Fruit fly (Drosophila melanogaster) whole organism, embryonic: ENCODE measurements around the gene CG15515.

Experiments used
- CG10366 ChIP-seq: fragments of 200-800 bp; sonication (Bioruptor generic); IDR thresholded peaks from 2 replicates; pipeline ENCODE4 v1.3.6; 2022; ENCODE audit warnings: missing biosample characterization, missing genetic modification characterization
- CG10431 ChIP-seq: fragments of 200-800 bp; sonication (Bioruptor generic); optimal IDR thresholded peaks from 3 replicates; lab custom pipeline; 2018; ENCODE audit warnings: missing biosample characterization, mild to moderate bottlenecking, missing genetic modification characterization
- CG11085 ChIP-seq: fragments of 200-800 bp; sonication (Bioruptor generic); IDR thresholded peaks from 2 replicates; pipeline ENCODE4 v1.3.6; 2022; ENCODE audit warnings: missing biosample characterization, missing genetic modification characterization
- CG12104 ChIP-seq: fragments of 200-800 bp; sonication (Bioruptor generic); optimal IDR thresholded peaks from 3 replicates; lab custom pipeline; 2016; ENCODE audit warnings: missing biosample characterization, missing genetic modification characterization
- CG14014 ChIP-seq: fragments of 200-800 bp; sonication (Bioruptor generic); IDR thresholded peaks from 2 replicates; pipeline ENCODE4 v1.3.6; 2022; ENCODE audit warnings: missing biosample characterization, missing genetic modification characterization
- CG18011 ChIP-seq: fragments of 200-800 bp; sonication (Bioruptor generic); optimal IDR thresholded peaks from 2 replicates; lab custom pipeline; 2017; ENCODE audit warnings: missing biosample characterization, missing genetic modification characterization, mild to moderate bottlenecking, moderate library complexity, missing genotype
- CG18262 ChIP-seq: fragments of 200-800 bp; optimal IDR thresholded peaks from 3 replicates; lab custom pipeline; 2019; ENCODE audit warnings: missing biosample characterization, mild to moderate bottlenecking, missing genetic modification characterization, moderate library complexity
- CG30403 ChIP-seq: fragments of 200-800 bp; sonication (Bioruptor generic); optimal IDR thresholded peaks from 3 replicates; lab custom pipeline; 2016; ENCODE audit warnings: missing biosample characterization, missing genetic modification characterization
- CG32772 ChIP-seq: fragments of 200-800 bp; sonication (Bioruptor generic); IDR thresholded peaks from 2 replicates; pipeline ENCODE4 v1.3.6; 2022; ENCODE audit warnings: missing biosample characterization, missing genetic modification characterization
- CG3407 ChIP-seq: fragments of 200-800 bp; sonication (Bioruptor generic); optimal IDR thresholded peaks from 2 replicates; lab custom pipeline; 2018; ENCODE audit warnings: missing biosample characterization, mild to moderate bottlenecking, missing genetic modification characterization
- CG4820 ChIP-seq: fragments of 200-800 bp; sonication (Bioruptor generic); optimal IDR thresholded peaks from 3 replicates; lab custom pipeline; 2016; ENCODE audit warnings: missing biosample characterization, missing genetic modification characterization
- CG7987 ChIP-seq: fragments of 200-800 bp; sonication (Bioruptor generic); optimal IDR thresholded peaks from 2 replicates; lab custom pipeline; 2018; ENCODE audit warnings: missing biosample characterization, mild to moderate bottlenecking, missing genetic modification characterization, moderate library complexity
- CG8290 ChIP-seq, 3 experiments: fragments of 200-800 bp; sonication (Bioruptor generic); optimal IDR thresholded peaks; 2 replicates each; lab custom pipeline; 2016 to 2019; ENCODE audit warnings: missing biosample characterization in 3 of 3, missing genetic modification characterization in 3 of 3, mild to moderate bottlenecking in 2 of 3, moderate library complexity in 1 of 3
- CG8359 ChIP-seq: fragments of 200-800 bp; sonication (Bioruptor generic); optimal IDR thresholded peaks from 2 replicates; lab custom pipeline; 2017; ENCODE audit warnings: missing biosample characterization, mild to moderate bottlenecking, missing genetic modification characterization, borderline replicate concordance
- CHES-1-like ChIP-seq: fragments of 200-800 bp; sonication (Bioruptor generic); optimal IDR thresholded peaks from 2 replicates; lab custom pipeline; 2016; ENCODE audit warnings: missing biosample characterization, missing genetic modification characterization
- CoRest ChIP-seq: fragments of 200-800 bp; sonication (Bioruptor generic); optimal IDR thresholded peaks from 3 replicates; lab custom pipeline; 2018; ENCODE audit warnings: missing biosample characterization, mild to moderate bottlenecking, missing genetic modification characterization, moderate library complexity
- Deaf1 ChIP-seq: fragments of 200-800 bp; optimal IDR thresholded peaks from 3 replicates; lab custom pipeline; 2019; ENCODE audit warnings: missing biosample characterization, mild to moderate bottlenecking, missing genetic modification characterization, moderate library complexity
- Dek ChIP-seq: fragments of 200-800 bp; sonication (Bioruptor generic); optimal IDR thresholded peaks from 3 replicates; lab custom pipeline; 2019; ENCODE audit warnings: missing biosample characterization, mild to moderate bottlenecking, missing genetic modification characterization, moderate library complexity
- Dip2 ChIP-seq: fragments of 200-800 bp; sonication (Bioruptor generic); IDR thresholded peaks from 2 replicates; pipeline ENCODE4 v1.3.6; 2022; ENCODE audit warnings: missing biosample characterization, missing genetic modification characterization
- Dll ChIP-seq: fragments of 200-800 bp; sonication (Bioruptor generic); IDR thresholded peaks from 4 replicates; pipeline ENCODE4 v1.3.6; 2022; ENCODE audit warnings: missing biosample characterization, missing genetic modification characterization; ENCODE audit not compliant: partially characterized antibody
- E2f1 ChIP-seq: fragments of 200-800 bp; sonication (Bioruptor generic); IDR thresholded peaks from 2 replicates; pipeline ENCODE4 v1.3.6; 2022; ENCODE audit warnings: missing biosample characterization, missing genetic modification characterization
- Ets65A ChIP-seq: fragments of 200-800 bp; sonication (Bioruptor generic); peaks from one replicate; lab custom pipeline; 2016; ENCODE audit warnings: missing biosample characterization, missing genetic modification characterization
- Hsf ChIP-seq: fragments of 200-800 bp; sonication (Bioruptor generic); optimal IDR thresholded peaks from 3 replicates; lab custom pipeline; 2016; ENCODE audit warnings: missing biosample characterization, missing genetic modification characterization
- MTF-1 ChIP-seq: fragments of 200-800 bp; sonication (Bioruptor generic); optimal IDR thresholded peaks from 2 replicates; lab custom pipeline; 2018; ENCODE audit warnings: missing biosample characterization, mild to moderate bottlenecking, missing genetic modification characterization, borderline replicate concordance
- bsh ChIP-seq, 2 experiments: fragments of 200-800 bp; sonication (Bioruptor generic); optimal IDR thresholded peaks; 2 replicates each; lab custom pipeline; 2017 to 2018; ENCODE audit warnings: mild to moderate bottlenecking in 2 of 2, missing biosample characterization in 2 of 2, missing genetic modification characterization in 2 of 2, moderate library complexity in 1 of 2
- caup ChIP-seq: fragments of 200-800 bp; sonication (Bioruptor generic); optimal IDR thresholded peaks from 3 replicates; lab custom pipeline; 2017; ENCODE audit warnings: missing biosample characterization, mild to moderate bottlenecking, missing genetic modification characterization, moderate library complexity; ENCODE audit not compliant: severe bottlenecking
- chinmo ChIP-seq: fragments of 200-800 bp; sonication (Bioruptor generic); IDR thresholded peaks from 4 replicates; pipeline ENCODE4 v1.3.6; 2022; ENCODE audit warnings: missing biosample characterization, missing genetic modification characterization; ENCODE audit not compliant: partially characterized antibody
- emc ChIP-seq: fragments of 200-800 bp; sonication (Bioruptor generic); optimal IDR thresholded peaks from 2 replicates; lab custom pipeline; 2016; ENCODE audit warnings: missing biosample characterization, missing genetic modification characterization
- ems ChIP-seq: fragments of 200-800 bp; sonication (Bioruptor generic); optimal IDR thresholded peaks from 3 replicates; lab custom pipeline; 2016; ENCODE audit warnings: missing biosample characterization, missing genetic modification characterization
- en ChIP-seq: fragments of 200-800 bp; sonication (Bioruptor generic); optimal IDR thresholded peaks from 2 replicates; lab custom pipeline; 2016; ENCODE audit warnings: missing biosample characterization, missing genetic modification characterization
- fd102C ChIP-seq: fragments of 200-800 bp; sonication (Bioruptor generic); optimal IDR thresholded peaks from 2 replicates; lab custom pipeline; 2018; ENCODE audit warnings: missing biosample characterization, mild to moderate bottlenecking, missing genetic modification characterization, moderate library complexity
- fd3F ChIP-seq: fragments of 200-800 bp; sonication (Bioruptor generic); optimal IDR thresholded peaks from 2 replicates; lab custom pipeline; 2018; ENCODE audit warnings: missing biosample characterization, mild to moderate bottlenecking, missing genetic modification characterization, moderate library complexity
- fd96Cb ChIP-seq: fragments of 200-800 bp; sonication (Bioruptor generic); optimal IDR thresholded peaks from 2 replicates; lab custom pipeline; 2018; ENCODE audit warnings: missing biosample characterization, mild to moderate bottlenecking, missing genetic modification characterization, moderate library complexity
- h ChIP-seq: fragments of >200 bp; optimal IDR thresholded peaks from 2 replicates; lab custom pipeline; 2017
- hkb ChIP-seq, 2 experiments: fragments of 200-800 bp in 1 of 2; fragments of >200 bp in 1 of 2; sonication (Bioruptor generic) in 1 of 2; IDR thresholded peaks in 1 of 2; optimal IDR thresholded peaks in 1 of 2; 2 replicates each; pipeline versions ENCODE4 v1.3.6 to Lab custom; 2017 to 2022; ENCODE audit warnings: missing biosample characterization in 1 of 2, missing genetic modification characterization in 1 of 2
- hth ChIP-seq: fragments of >200 bp; optimal IDR thresholded peaks from 2 replicates; lab custom pipeline; 2017; ENCODE audit warnings: inconsistent platforms
- ind ChIP-seq: fragments of 200-800 bp; sonication (Bioruptor generic); optimal IDR thresholded peaks from 3 replicates; lab custom pipeline; 2016; ENCODE audit warnings: missing biosample characterization, missing genetic modification characterization
- mam ChIP-seq: fragments of 200-800 bp; sonication (Bioruptor generic); optimal IDR thresholded peaks from 3 replicates; lab custom pipeline; 2016; ENCODE audit warnings: missing biosample characterization, missing genetic modification characterization
- oc ChIP-seq: fragments of 200-800 bp; sonication (Bioruptor generic); optimal IDR thresholded peaks from 2 replicates; lab custom pipeline; 2018; ENCODE audit warnings: missing biosample characterization, mild to moderate bottlenecking, missing genetic modification characterization, moderate library complexity
- phol ChIP-seq: fragments of 200-800 bp; sonication (Bioruptor generic); optimal IDR thresholded peaks from 3 replicates; lab custom pipeline; 2018; ENCODE audit warnings: missing biosample characterization, mild to moderate bottlenecking, missing genetic modification characterization, moderate library complexity
- seq ChIP-seq: fragments of 200-800 bp; sonication (Bioruptor generic); IDR thresholded peaks from 2 replicates; pipeline ENCODE4 v1.3.6; 2022; ENCODE audit warnings: missing biosample characterization, missing genetic modification characterization
- stwl ChIP-seq: fragments of 200-800 bp; sonication (Bioruptor generic); optimal IDR thresholded peaks from 3 replicates; lab custom pipeline; 2018; ENCODE audit warnings: missing biosample characterization, mild to moderate bottlenecking, missing genetic modification characterization, moderate library complexity
- unpg ChIP-seq: fragments of 200-800 bp; sonication (Bioruptor generic); optimal IDR thresholded peaks from 3 replicates; lab custom pipeline; 2018; ENCODE audit warnings: missing biosample characterization, mild to moderate bottlenecking, missing genetic modification characterization, moderate library complexity
- vvl ChIP-seq: fragments of 200-800 bp; sonication (Bioruptor generic); IDR thresholded peaks from 2 replicates; pipeline ENCODE4 v1.3.6; 2022; ENCODE audit warnings: missing biosample characterization, missing genetic modification characterization
- wdn ChIP-seq: fragments of 200-800 bp; sonication (Bioruptor generic); IDR thresholded peaks from 2 replicates; pipeline ENCODE4 v1.3.6; 2022; ENCODE audit warnings: missing biosample characterization, missing genetic modification characterization
- zf30C ChIP-seq: fragments of 200-800 bp; sonication (Bioruptor generic); optimal IDR thresholded peaks from 3 replicates; lab custom pipeline; 2018; ENCODE audit warnings: missing biosample characterization, mild to moderate bottlenecking, missing genetic modification characterization
- zfh1 ChIP-seq: fragments of 200-800 bp; sonication (Bioruptor generic); IDR thresholded peaks from 3 replicates; pipeline ENCODE4 v1.3.6; 2022; ENCODE audit warnings: missing biosample characterization, missing genetic modification characterization

Gene CG15515

DNA sequence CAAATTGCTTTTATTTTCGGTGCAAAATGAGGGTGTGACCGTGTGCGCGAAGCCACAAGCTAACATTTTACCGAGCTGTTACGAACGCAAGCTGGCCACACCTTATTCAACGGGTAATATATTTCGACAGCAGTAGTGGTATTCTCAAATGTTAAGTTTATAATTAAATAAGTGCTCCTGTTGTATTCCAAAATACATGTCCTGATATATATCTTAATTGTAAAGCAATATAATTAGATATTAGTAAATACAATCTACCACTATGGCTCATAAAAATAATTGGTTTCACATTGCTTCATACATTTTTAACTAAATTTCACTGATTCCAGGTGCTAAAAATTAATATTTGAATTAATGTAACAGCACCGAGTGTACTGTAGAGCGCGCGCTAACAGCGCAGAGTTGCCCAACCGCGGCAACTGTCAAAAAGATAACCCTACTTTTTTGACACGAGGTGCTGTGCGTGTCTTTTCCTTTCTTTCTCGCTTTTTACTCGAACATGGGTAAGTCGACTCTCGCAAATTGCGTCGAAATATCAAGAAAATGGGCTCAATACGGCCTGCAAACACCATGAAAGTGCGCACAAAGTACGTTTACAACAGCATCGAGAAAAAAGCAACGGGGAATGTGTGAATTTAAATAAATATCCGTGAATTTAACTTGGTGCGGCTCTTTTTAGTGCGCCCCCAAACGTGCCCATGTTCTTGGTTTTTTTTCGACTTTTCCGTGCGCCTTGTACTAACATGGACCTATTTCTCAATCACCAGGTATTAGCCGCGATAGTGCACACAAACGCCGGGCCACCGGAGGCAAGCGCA is 43.6 kb upstream of the CG15515 start, which contains the start of the genes CG15514 and RpS8 (continued):
- TF ChIP-seq en (no peak), Hsf (GFP tag; lab: Kevin White, UChicago) (peak; percentile 3), mam (GFP tag; lab: Kevin White, UChicago) (peak; percentile 25), CG10431 (GFP tag; lab: Kevin White, UChicago) (peak; percentile 81), fd102C (GFP tag; lab: Kevin White, UChicago) (no peak), Dll (GFP tag; lab: Robert Waterston, UW) (no peak), CG12104 (GFP tag; lab: Kevin White, UChicago) (peak; percentile 63), oc (tag; lab: Kevin White, UChicago) (peak; percentile 13), CG3407 (GFP tag; lab: Kevin White, UChicago) (peak; percentile 58), CG8359 (GFP tag; lab: Kevin White, UChicago) (peak; percentile 14), h (lab: Kevin White, UChicago) (no peak), CG18011 (GFP tag; lab: Kevin White, UChicago) (no peak), seq (0 out of 2 replicates have a peak, but pooled peaks have one; percentile 10), CG4820 (GFP tag; lab: Kevin White, UChicago) (peak; percentile 21), CG10366 (GFP tag; lab: Robert Waterston, UW) (peak; percentile 31; the same call in 1 of the 2 replicates), CG11085 (no peak), zfh1 (peak; percentile 64; the same call in 2 of the 3 replicates), chinmo (GFP tag; lab: Robert Waterston, UW) (0 out of 4 replicates have a peak, but pooled peaks have one; percentile 6), ind (GFP tag; lab: Kevin White, UChicago) (peak; percentile 42), stwl (peak; percentile 35), CG32772 (no peak), caup (GFP tag; lab: Kevin White, UChicago) (peak; percentile 86), fd96Cb (tag; lab: Kevin White, UChicago) (peak; percentile 42), MTF-1 (GFP tag; lab: Kevin White, UChicago) (peak; percentile 65), zf30C (peak; percentile 14), E2f1 (GFP tag; lab: Robert Waterston, UW) (no peak; the same call in 1 of the 2 replicates), CHES-1-like (peak; percentile 39), Dip2 (GFP tag; lab: Robert Waterston, UW) (no peak), CG18262 (peak; percentile 33), CG8290 (GFP tag; optimal IDR thresholded peaks at IDR 0.05; lab: Kevin White, UChicago) (peak; percentile 55), CG8290 (tag; optimal IDR thresholded peaks at IDR 0.05; lab: Kevin White, UChicago) (peak; percentile 36 to 68), phol (peak; percentile 75), unpg (GFP tag; lab: Kevin White, UChicago) (peak; percentile 54), vvl (GFP tag; lab: Robert Waterston, UW) (peak; percentile 55; the same call in 1 of the 2 replicates), CG30403 (GFP tag; lab: Kevin White, UChicago) (peak; percentile 58), Ets65A (GFP tag; lab: Kevin White, UChicago) (peak; percentile 71), fd3F (peak; percentile 33), CoRest (tag; lab: Kevin White, UChicago) (peak; percentile 68), ems (GFP tag; lab: Kevin White, UChicago) (no peak), bsh (GFP tag; optimal IDR thresholded peaks at IDR 0.05; lab: Kevin White, UChicago) (peak in 1 of 2 experiments; percentile 51), emc (peak; percentile 3), CG14014 (GFP tag; lab: Robert Waterston, UW) (peak; percentile 63), CG7987 (peak; percentile 63), hth (lab: Kevin White, UChicago) (no peak), Deaf1 (tag; lab: Kevin White, UChicago) (no peak), hkb (optimal IDR thresholded peaks at IDR 0.05; lab: Kevin White, UChicago) (peak; percentile 77), hkb (GFP tag; IDR thresholded peaks at IDR 0.05; lab: Robert Waterston, UW) (peak; percentile 11; the same call in 1 of the 2 replicates), Dek (peak; percentile 45), wdn (GFP tag; lab: Robert Waterston, UW) (0 out of 2 replicates have a peak, but pooled peaks have one; percentile 4)
